Worm (Caenorhabditis elegans) whole organism, L4 larva: ENCODE measurements around the gene fil-2.

Experiments
- F26F4.8 ChIP-seq: fragments of 200-800 bp; sonication (Bioruptor generic); conservative IDR thresholded peaks from 2 replicates; pipeline ENCODE4 v1.3.6; 2022; ENCODE audit warnings: missing genetic modification characterization, missing compliant biosample characterization
- F49E8.2 ChIP-seq: sonication (generic microtip); optimal IDR thresholded peaks from 2 replicates; lab custom pipeline; 2016; ENCODE audit warnings: missing compliant biosample characterization, mild to moderate bottlenecking, missing genetic modification characterization, borderline replicate concordance
- R02D3.7 ChIP-seq: fragments of 150-350 bp; sonication (generic microtip); optimal IDR thresholded peaks from 3 replicates; lab custom pipeline; 2014; ENCODE audit warnings: missing biosample characterization, missing genetic modification characterization
- Y105C5A.15 ChIP-seq: fragments of 200-800 bp; sonication (Bioruptor generic); IDR thresholded peaks from 2 replicates; pipeline ENCODE4 v1.3.6; 2022; ENCODE audit warnings: missing genetic modification characterization, missing compliant biosample characterization
- Y48G9A.11 ChIP-seq: fragments of 200-800 bp; sonication (Bioruptor generic); IDR thresholded peaks from 2 replicates; pipeline ENCODE4 v1.3.6; 2022; ENCODE audit warnings: missing genetic modification reagents, missing genetic modification characterization, missing compliant biosample characterization
- Y75B8A.6 ChIP-seq: fragments of 200-800 bp; sonication (Bioruptor generic); IDR thresholded peaks from 2 replicates; pipeline ENCODE4 v1.3.6; 2022; ENCODE audit warnings: missing genetic modification reagents, missing genetic modification characterization, missing compliant biosample characterization
- ZK337.2 ChIP-seq: fragments of 200-800 bp; sonication (Bioruptor generic); IDR thresholded peaks from 2 replicates; pipeline ENCODE4 v1.3.6; 2022; ENCODE audit warnings: missing genetic modification reagents, missing genetic modification characterization, missing compliant biosample characterization
- aha-1 ChIP-seq: fragments of 150-350 bp; peaks from one replicate; lab custom pipeline; 2014; ENCODE audit warnings: missing biosample characterization, missing genetic modification characterization
- aly-2 ChIP-seq: sonication (generic microtip); optimal IDR thresholded peaks from 2 replicates; lab custom pipeline; 2018; ENCODE audit warnings: missing biosample characterization, missing genetic modification characterization
- ceh-28 ChIP-seq: fragments of 150-350 bp; optimal IDR thresholded peaks from 2 replicates; lab custom pipeline; 2014; ENCODE audit warnings: missing biosample characterization, missing genetic modification reagents, missing genetic modification characterization
- daf-12 ChIP-seq: fragments of 150-350 bp; optimal IDR thresholded peaks from 2 replicates; lab custom pipeline; 2014; ENCODE audit warnings: missing biosample characterization, missing genetic modification reagents, missing genetic modification characterization
- daf-16 ChIP-seq, 3 experiments: sonication (generic microtip); optimal IDR thresholded peaks; 2 replicates each; lab custom pipeline; 2016 to 2017; ENCODE audit warnings: missing genetic modification characterization in 3 of 3, missing genetic modification reagents in 3 of 3, mild to moderate bottlenecking in 2 of 3, missing compliant biosample characterization in 2 of 3, missing biosample characterization in 1 of 3, moderate library complexity in 1 of 3
- daf-8 ChIP-seq: fragments of 200-800 bp; sonication (Bioruptor generic); IDR thresholded peaks from 2 replicates; pipeline ENCODE4 v1.3.6; 2022; ENCODE audit warnings: missing genetic modification characterization, missing compliant biosample characterization
- dmd-6 ChIP-seq: fragments of 200-800 bp; sonication (Bioruptor generic); IDR thresholded peaks from 2 replicates; pipeline ENCODE4 v1.3.6; 2022; ENCODE audit warnings: missing genetic modification reagents, missing genetic modification characterization, missing compliant biosample characterization
- dpl-1 ChIP-seq: fragments of 150-350 bp; optimal IDR thresholded peaks from 2 replicates; lab custom pipeline; 2014; ENCODE audit warnings: missing biosample characterization, missing genetic modification reagents, missing genetic modification characterization
- duxl-1 ChIP-seq: sonication (generic microtip); optimal IDR thresholded peaks from 2 replicates; lab custom pipeline; 2016; ENCODE audit warnings: mild to moderate bottlenecking, missing genetic modification characterization, moderate library complexity, missing compliant biosample characterization; ENCODE audit not compliant: poor library complexity
- dve-1 ChIP-seq: sonication (generic microtip); optimal IDR thresholded peaks from 2 replicates; lab custom pipeline; 2017; ENCODE audit warnings: antibody characterized with exemption, mild to moderate bottlenecking, missing genetic modification characterization, missing compliant biosample characterization; ENCODE audit not compliant: insufficient read depth
- egl-43 ChIP-seq: fragments of 200-800 bp; sonication (Bioruptor generic); IDR thresholded peaks from 2 replicates; pipeline ENCODE4 v1.3.6; 2022; ENCODE audit warnings: missing genetic modification reagents, missing genetic modification characterization, missing compliant biosample characterization
- fkh-10 ChIP-seq: fragments of 150-350 bp; optimal IDR thresholded peaks from 2 replicates; lab custom pipeline; 2014; ENCODE audit warnings: missing biosample characterization, missing genetic modification reagents, missing genetic modification characterization
- hlh-30 ChIP-seq: sonication (generic microtip); optimal IDR thresholded peaks from 2 replicates; lab custom pipeline; 2017; ENCODE audit warnings: antibody characterized with exemption, mild to moderate bottlenecking, missing genetic modification characterization, missing compliant biosample characterization; ENCODE audit not compliant: insufficient read depth
- hmg-1.1 ChIP-seq: fragments of 200-800 bp; sonication (Bioruptor generic); IDR thresholded peaks from 2 replicates; pipeline ENCODE4 v1.3.6; 2022; ENCODE audit warnings: missing genetic modification reagents, missing genetic modification characterization, missing compliant biosample characterization
- jun-1 ChIP-seq: fragments of 150-350 bp; optimal IDR thresholded peaks from 2 replicates; lab custom pipeline; 2014; ENCODE audit warnings: missing biosample characterization, missing genetic modification reagents, missing genetic modification characterization
- lim-7 ChIP-seq: fragments of 200-800 bp; sonication (Bioruptor generic); IDR thresholded peaks from 2 replicates; pipeline ENCODE4 v1.3.6; 2022; ENCODE audit warnings: missing genetic modification characterization, missing compliant biosample characterization
- lin-1 ChIP-seq: fragments of 200-800 bp; sonication (Bioruptor generic); IDR thresholded peaks from 2 replicates; pipeline ENCODE4 v1.3.6; 2022; ENCODE audit warnings: missing genetic modification reagents, missing genetic modification characterization, missing compliant biosample characterization
- lin-15B ChIP-seq: fragments of 150-350 bp; sonication (generic microtip); optimal IDR thresholded peaks from 3 replicates; lab custom pipeline; 2014; ENCODE audit warnings: missing biosample characterization, missing genetic modification characterization
- lin-39 ChIP-seq: fragments of 150-350 bp; optimal IDR thresholded peaks from 2 replicates; lab custom pipeline; 2014; ENCODE audit warnings: missing biosample characterization, missing genetic modification reagents, missing genetic modification characterization
- lsy-2 ChIP-seq, 2 experiments: fragments of 150-350 bp in 1 of 2; sonication (generic microtip) in 1 of 2; optimal IDR thresholded peaks; 2 replicates each; lab custom pipeline; 2014 to 2017; ENCODE audit warnings: missing biosample characterization in 2 of 2, missing genetic modification characterization in 2 of 2
- madf-5 ChIP-seq, 2 experiments: fragments of 200-800 bp; sonication (Bioruptor generic); IDR thresholded peaks; 2 replicates each; pipeline ENCODE4 v1.3.6; 2022; ENCODE audit warnings: missing compliant biosample characterization in 2 of 2, missing genetic modification characterization in 2 of 2
- madf-9 ChIP-seq: fragments of 200-800 bp; sonication (Bioruptor generic); conservative IDR thresholded peaks from 2 replicates; pipeline ENCODE4 v1.3.6; 2022; ENCODE audit warnings: missing genetic modification reagents, missing genetic modification characterization, missing compliant biosample characterization
- mdl-1 ChIP-seq, 2 experiments: fragments of 150-350 bp in 1 of 2; sonication (generic microtip) in 1 of 2; optimal IDR thresholded peaks; 2 replicates each; lab custom pipeline; 2014 to 2017; ENCODE audit warnings: missing biosample characterization in 2 of 2, missing genetic modification characterization in 2 of 2
- mdt-29 ChIP-seq: fragments of 200-800 bp; sonication (Bioruptor generic); IDR thresholded peaks from 2 replicates; pipeline ENCODE4 v1.3.6; 2022; ENCODE audit warnings: missing genetic modification reagents, missing genetic modification characterization, missing compliant biosample characterization
- mes-2 ChIP-seq: sonication (generic microtip); optimal IDR thresholded peaks from 2 replicates; lab custom pipeline; 2016; ENCODE audit warnings: missing genotype, mild to moderate bottlenecking, missing genetic modification characterization, missing compliant biosample characterization; ENCODE audit not compliant: poor library complexity, severe bottlenecking
- mxl-2 ChIP-seq: fragments of 200-800 bp; sonication (Bioruptor generic); conservative IDR thresholded peaks from 2 replicates; pipeline ENCODE4 v1.3.6; 2022; ENCODE audit warnings: missing genetic modification reagents, missing genetic modification characterization, missing compliant biosample characterization
- mxl-3 ChIP-seq: fragments of 200-800 bp; sonication (Bioruptor generic); optimal IDR thresholded peaks from 2 replicates; lab custom pipeline; 2018; ENCODE audit warnings: mild to moderate bottlenecking, missing genetic modification characterization, missing compliant biosample characterization
- nhr-111 ChIP-seq: fragments of 200-800 bp; sonication (Bioruptor generic); optimal IDR thresholded peaks from 2 replicates; lab custom pipeline; 2018; ENCODE audit warnings: mild to moderate bottlenecking, missing genetic modification characterization, missing compliant biosample characterization
- nhr-237 ChIP-seq: sonication (generic microtip); optimal IDR thresholded peaks from 2 replicates; lab custom pipeline; 2017; ENCODE audit warnings: missing biosample characterization, missing genetic modification characterization
- nhr-28 ChIP-seq: fragments of 150-350 bp; optimal IDR thresholded peaks from 2 replicates; lab custom pipeline; 2014; ENCODE audit warnings: missing biosample characterization, missing genetic modification characterization
- nhr-42 ChIP-seq: fragments of 200-800 bp; sonication (Bioruptor generic); IDR thresholded peaks from 2 replicates; pipeline ENCODE4 v1.3.6; 2022; ENCODE audit warnings: missing genetic modification characterization, missing compliant biosample characterization
- nhr-48 ChIP-seq: sonication (generic microtip); optimal IDR thresholded peaks from 2 replicates; lab custom pipeline; 2016; ENCODE audit warnings: mild to moderate bottlenecking, missing genetic modification characterization, missing compliant biosample characterization
- nhr-6 ChIP-seq: fragments of 150-350 bp; optimal IDR thresholded peaks from 2 replicates; lab custom pipeline; 2014; ENCODE audit warnings: missing biosample characterization, missing genetic modification characterization
- nhr-77 ChIP-seq: fragments of 150-350 bp; optimal IDR thresholded peaks from 2 replicates; lab custom pipeline; 2014; ENCODE audit warnings: missing biosample characterization, missing genetic modification characterization
- php-3 ChIP-seq: fragments of 200-800 bp; sonication (Bioruptor generic); IDR thresholded peaks from 2 replicates; pipeline ENCODE4 v1.3.6; 2022; ENCODE audit warnings: missing genetic modification reagents, missing genetic modification characterization, missing compliant biosample characterization
- pqm-1 ChIP-seq: sonication (generic microtip); optimal IDR thresholded peaks from 2 replicates; lab custom pipeline; 2017; ENCODE audit warnings: missing biosample characterization, missing genetic modification characterization
- saeg-2 ChIP-seq: fragments of 200-800 bp; sonication (Bioruptor generic); IDR thresholded peaks from 2 replicates; pipeline ENCODE4 v1.3.6; 2022; ENCODE audit warnings: missing genetic modification reagents, missing genetic modification characterization, missing compliant biosample characterization
- sdz-12 ChIP-seq: fragments of 200-800 bp; sonication (Bioruptor generic); optimal IDR thresholded peaks from 2 replicates; lab custom pipeline; 2018; ENCODE audit warnings: mild to moderate bottlenecking, missing genetic modification characterization, missing compliant biosample characterization
- snpc-4 ChIP-seq: fragments of 150-350 bp; optimal IDR thresholded peaks from 2 replicates; lab custom pipeline; 2014; ENCODE audit warnings: missing biosample characterization, missing genetic modification characterization
- unc-62 ChIP-seq, 3 experiments: fragments of 150-350 bp in 1 of 3; sonication (generic microtip); optimal IDR thresholded peaks in 2 of 3; peaks in 1 of 3; 1 replicate in 1 of 3; 2 replicates in 2 of 3; lab custom pipeline; 2014 to 2017; ENCODE audit warnings: missing biosample characterization in 3 of 3, missing genetic modification characterization in 3 of 3, missing genetic modification reagents in 3 of 3, missing genotype in 1 of 3
- zag-1 ChIP-seq: fragments of 150-350 bp; optimal IDR thresholded peaks from 2 replicates; lab custom pipeline; 2014; ENCODE audit warnings: missing biosample characterization, missing genetic modification characterization
- zip-2 ChIP-seq: fragments of 150-350 bp; optimal IDR thresholded peaks from 2 replicates; lab custom pipeline; 2014; ENCODE audit warnings: missing biosample characterization, missing genetic modification characterization
- ztf-7 ChIP-seq: fragments of 150-350 bp; optimal IDR thresholded peaks from 2 replicates; lab custom pipeline; 2014; ENCODE audit warnings: missing biosample characterization, missing genetic modification characterization

fil-2 gene

ce11 chrV:6250959-6251598 lies 27.8 kb upstream of the fil-2 start (continued):
- TF ChIP-seq zip-2: no peak
- TF ChIP-seq mes-2 (tag; lab: Kevin White, UChicago): no peak
- no peak for TF ChIP-seq hmg-1.1 (GFP tag; lab: Robert Waterston, UW)
- no peak for TF ChIP-seq nhr-111 (GFP tag; lab: Kevin White, UChicago)
- no peak for TF ChIP-seq saeg-2 (GFP tag; lab: Robert Waterston, UW)
- TF ChIP-seq dmd-6 (GFP tag; lab: Robert Waterston, UW): peak; percentile 85
- TF ChIP-seq nhr-237: no peak
- no peak for TF ChIP-seq F49E8.2
- TF ChIP-seq Y105C5A.15 (GFP tag; lab: Robert Waterston, UW): no peak
- TF ChIP-seq php-3 (GFP tag; lab: Robert Waterston, UW): peak; percentile 57; the same call in 1 of the 2 replicates
- no peak for TF ChIP-seq lim-7
- no peak for TF ChIP-seq snpc-4 (tag; lab: Kevin White, UChicago)
- TF ChIP-seq zag-1 (tag; lab: Kevin White, UChicago): no peak
- no peak for TF ChIP-seq daf-8 (GFP tag; lab: Robert Waterston, UW)
- no peak for TF ChIP-seq mdl-1 (tag; optimal IDR thresholded peaks at IDR 0.05; lab: Kevin White, UChicago)
- TF ChIP-seq lin-1 (GFP tag; lab: Robert Waterston, UW): no peak
- peak; percentile 69 for TF ChIP-seq nhr-77
- TF ChIP-seq nhr-28 (tag; lab: Kevin White, UChicago): peak; percentile 75
- no peak for TF ChIP-seq mxl-2 (GFP tag; lab: Robert Waterston, UW)
- TF ChIP-seq dpl-1 (GFP tag; lab: Kevin White, UChicago): no peak
- no peak for TF ChIP-seq nhr-6 (tag; lab: Kevin White, UChicago)
- no peak for TF ChIP-seq lin-15B
- TF ChIP-seq mdt-29 (GFP tag; lab: Robert Waterston, UW): no peak
- TF ChIP-seq lsy-2 (tag; optimal IDR thresholded peaks at IDR 0.05; lab: Kevin White, UChicago): no peak
- TF ChIP-seq F26F4.8 (GFP tag; lab: Robert Waterston, UW): no peak
- TF ChIP-seq madf-5 (GFP tag; IDR thresholded peaks at IDR 0.05; lab: Robert Waterston, UW): no peak
- TF ChIP-seq R02D3.7: no peak
- TF ChIP-seq aha-1 (tag; lab: Kevin White, UChicago): peak; percentile 94
- TF ChIP-seq daf-12 (tag; lab: Kevin White, UChicago): no peak
- no peak for TF ChIP-seq jun-1 (tag; lab: Kevin White, UChicago)
- peak; percentile 82 for TF ChIP-seq pqm-1 (tag; lab: Kevin White, UChicago)
- no peak for TF ChIP-seq hlh-30 (tag; lab: Kevin White, UChicago)
- no peak for TF ChIP-seq lin-39
- TF ChIP-seq unc-62 (GFP tag; optimal IDR thresholded peaks at IDR 0.05 in 1 of 2; lab: Kevin White, UChicago): peak in 1 of 2 experiments; percentile 90
- TF ChIP-seq unc-62 (tag; optimal IDR thresholded peaks at IDR 0.05; lab: Kevin White, UChicago): no peak
- no peak for TF ChIP-seq sdz-12 (GFP tag; lab: Kevin White, UChicago)
- TF ChIP-seq dve-1 (tag; lab: Kevin White, UChicago): peak; percentile 69
- TF ChIP-seq ztf-7 (tag; lab: Kevin White, UChicago): no peak
- no peak for TF ChIP-seq duxl-1 (tag; lab: Kevin White, UChicago)
- no peak for TF ChIP-seq madf-9 (GFP tag; lab: Robert Waterston, UW)
- no peak for TF ChIP-seq daf-16 (GFP tag; optimal IDR thresholded peaks at IDR 0.05; lab: Kevin White, UChicago)
- TF ChIP-seq daf-16 (tag; optimal IDR thresholded peaks at IDR 0.05; lab: Kevin White, UChicago): peak; percentile 45
- no peak for TF ChIP-seq Y48G9A.11
- TF ChIP-seq ceh-28 (tag; lab: Kevin White, UChicago): no peak
- TF ChIP-seq fkh-10 (GFP tag; lab: Kevin White, UChicago): no peak
- TF ChIP-seq nhr-42 (GFP tag; lab: Robert Waterston, UW): no peak
- TF ChIP-seq ZK337.2 (GFP tag; lab: Robert Waterston, UW): no peak
- no peak for TF ChIP-seq aly-2 (tag; lab: Kevin White, UChicago)
- TF ChIP-seq nhr-48: peak; percentile 66
- TF ChIP-seq Y75B8A.6 (GFP tag; lab: Robert Waterston, UW): no peak
- TF ChIP-seq mxl-3 (GFP tag; lab: Kevin White, UChicago): no peak
- TF ChIP-seq egl-43 (GFP tag; lab: Robert Waterston, UW): no peak
